Worm (Caenorhabditis elegans) whole organism, L4 larva: Measurements from ENCODE around the gene osm-9.
A peak's percentile ranks its signal among the peaks of the same experiment; 100 is the strongest.

Experiments used
- D1046.2 ChIP-seq: fragments of 200-800 bp; sonication (Bioruptor generic); IDR thresholded peaks from 2 replicates; pipeline ENCODE4 v1.3.6; 2022; ENCODE audit warnings: missing genetic modification characterization, missing compliant biosample characterization
- F37D6.2 ChIP-seq: sonication (generic microtip); optimal IDR thresholded peaks from 2 replicates; lab custom pipeline; 2016; ENCODE audit warnings: mild to moderate bottlenecking, missing genetic modification characterization, missing compliant biosample characterization
- R02D3.7 ChIP-seq: fragments of 150-350 bp; sonication (generic microtip); optimal IDR thresholded peaks from 3 replicates; lab custom pipeline; 2014; ENCODE audit warnings: missing biosample characterization, missing genetic modification characterization
- Y105C5A.15 ChIP-seq: fragments of 200-800 bp; sonication (Bioruptor generic); IDR thresholded peaks from 2 replicates; pipeline ENCODE4 v1.3.6; 2022; ENCODE audit warnings: missing genetic modification characterization, missing compliant biosample characterization
- Y5F2A.4 ChIP-seq: fragments of 200-800 bp; sonication (Bioruptor generic); optimal IDR thresholded peaks from 2 replicates; lab custom pipeline; 2018; ENCODE audit warnings: mild to moderate bottlenecking, missing genetic modification characterization, missing compliant biosample characterization
- Y75B8A.6 ChIP-seq: fragments of 200-800 bp; sonication (Bioruptor generic); IDR thresholded peaks from 2 replicates; pipeline ENCODE4 v1.3.6; 2022; ENCODE audit warnings: missing genetic modification reagents, missing genetic modification characterization, missing compliant biosample characterization
- ZK546.5 ChIP-seq, 2 experiments: sonication (generic microtip); optimal IDR thresholded peaks; 2 replicates each; lab custom pipeline; 2017; ENCODE audit warnings: missing biosample characterization in 2 of 2, missing genetic modification characterization in 2 of 2
- aly-2 ChIP-seq: sonication (generic microtip); optimal IDR thresholded peaks from 2 replicates; lab custom pipeline; 2018; ENCODE audit warnings: missing biosample characterization, missing genetic modification characterization
- arid-1 ChIP-seq: fragments of 200-800 bp; sonication (Bioruptor generic); conservative IDR thresholded peaks from 2 replicates; pipeline ENCODE4 v1.3.6; 2022; ENCODE audit warnings: missing genetic modification reagents, missing genetic modification characterization, missing compliant biosample characterization
- ceh-28 ChIP-seq: fragments of 150-350 bp; optimal IDR thresholded peaks from 2 replicates; lab custom pipeline; 2014; ENCODE audit warnings: missing biosample characterization, missing genetic modification reagents, missing genetic modification characterization
- ceh-44 ChIP-seq: fragments of 200-800 bp; sonication (Bioruptor generic); IDR thresholded peaks from 2 replicates; pipeline ENCODE4 v1.3.6; 2022; ENCODE audit warnings: missing genetic modification reagents, missing genetic modification characterization, missing compliant biosample characterization
- ceh-62 ChIP-seq: sonication (generic microtip); optimal IDR thresholded peaks from 2 replicates; lab custom pipeline; 2017; ENCODE audit warnings: missing biosample characterization, missing genetic modification characterization
- ces-1 ChIP-seq: fragments of 150-350 bp; sonication (generic microtip); optimal IDR thresholded peaks from 4 replicates; lab custom pipeline; 2014; ENCODE audit warnings: missing biosample characterization, missing genetic modification reagents, missing genetic modification characterization
- daf-19 ChIP-seq: fragments of 200-800 bp; sonication (Bioruptor generic); conservative IDR thresholded peaks from 2 replicates; pipeline ENCODE4 v1.3.6; 2022; ENCODE audit warnings: missing genetic modification characterization, missing compliant biosample characterization
- daf-8 ChIP-seq: fragments of 200-800 bp; sonication (Bioruptor generic); IDR thresholded peaks from 2 replicates; pipeline ENCODE4 v1.3.6; 2022; ENCODE audit warnings: missing genetic modification characterization, missing compliant biosample characterization
- dmd-8 ChIP-seq: fragments of 200-800 bp; sonication (Bioruptor generic); IDR thresholded peaks from 2 replicates; pipeline ENCODE4 v1.3.6; 2022; ENCODE audit warnings: missing genetic modification characterization, missing compliant biosample characterization
- dpl-1 ChIP-seq: fragments of 150-350 bp; optimal IDR thresholded peaks from 2 replicates; lab custom pipeline; 2014; ENCODE audit warnings: missing biosample characterization, missing genetic modification reagents, missing genetic modification characterization
- dve-1 ChIP-seq: sonication (generic microtip); optimal IDR thresholded peaks from 2 replicates; lab custom pipeline; 2017; ENCODE audit warnings: antibody characterized with exemption, mild to moderate bottlenecking, missing genetic modification characterization, missing compliant biosample characterization; ENCODE audit not compliant: insufficient read depth
- egl-43 ChIP-seq: fragments of 200-800 bp; sonication (Bioruptor generic); IDR thresholded peaks from 2 replicates; pipeline ENCODE4 v1.3.6; 2022; ENCODE audit warnings: missing genetic modification reagents, missing genetic modification characterization, missing compliant biosample characterization
- fkh-10 ChIP-seq: fragments of 150-350 bp; optimal IDR thresholded peaks from 2 replicates; lab custom pipeline; 2014; ENCODE audit warnings: missing biosample characterization, missing genetic modification reagents, missing genetic modification characterization
- hlh-30 ChIP-seq: sonication (generic microtip); optimal IDR thresholded peaks from 2 replicates; lab custom pipeline; 2017; ENCODE audit warnings: antibody characterized with exemption, mild to moderate bottlenecking, missing genetic modification characterization, missing compliant biosample characterization; ENCODE audit not compliant: insufficient read depth
- hmg-1.1 ChIP-seq: fragments of 200-800 bp; sonication (Bioruptor generic); IDR thresholded peaks from 2 replicates; pipeline ENCODE4 v1.3.6; 2022; ENCODE audit warnings: missing genetic modification reagents, missing genetic modification characterization, missing compliant biosample characterization
- lin-39 ChIP-seq: fragments of 150-350 bp; optimal IDR thresholded peaks from 2 replicates; lab custom pipeline; 2014; ENCODE audit warnings: missing biosample characterization, missing genetic modification reagents, missing genetic modification characterization
- lir-3 ChIP-seq: sonication (generic microtip); optimal IDR thresholded peaks from 2 replicates; lab custom pipeline; 2016; ENCODE audit warnings: mild to moderate bottlenecking, missing genetic modification characterization, missing compliant biosample characterization
- madf-5 ChIP-seq, 2 experiments: fragments of 200-800 bp; sonication (Bioruptor generic); IDR thresholded peaks; 2 replicates each; pipeline ENCODE4 v1.3.6; 2022; ENCODE audit warnings: missing compliant biosample characterization in 2 of 2, missing genetic modification characterization in 2 of 2
- mdt-29 ChIP-seq: fragments of 200-800 bp; sonication (Bioruptor generic); IDR thresholded peaks from 2 replicates; pipeline ENCODE4 v1.3.6; 2022; ENCODE audit warnings: missing genetic modification reagents, missing genetic modification characterization, missing compliant biosample characterization
- mep-1 ChIP-seq: fragments of 150-350 bp; sonication (generic microtip); optimal IDR thresholded peaks from 3 replicates; lab custom pipeline; 2014; ENCODE audit warnings: missing biosample characterization, missing genetic modification characterization
- mxl-3 ChIP-seq: fragments of 200-800 bp; sonication (Bioruptor generic); optimal IDR thresholded peaks from 2 replicates; lab custom pipeline; 2018; ENCODE audit warnings: mild to moderate bottlenecking, missing genetic modification characterization, missing compliant biosample characterization
- nhr-11 ChIP-seq: fragments of 150-350 bp; optimal IDR thresholded peaks from 2 replicates; lab custom pipeline; 2014; ENCODE audit warnings: missing biosample characterization, missing genetic modification characterization
- nhr-111 ChIP-seq: fragments of 200-800 bp; sonication (Bioruptor generic); optimal IDR thresholded peaks from 2 replicates; lab custom pipeline; 2018; ENCODE audit warnings: mild to moderate bottlenecking, missing genetic modification characterization, missing compliant biosample characterization
- nhr-28 ChIP-seq: fragments of 150-350 bp; optimal IDR thresholded peaks from 2 replicates; lab custom pipeline; 2014; ENCODE audit warnings: missing biosample characterization, missing genetic modification characterization
- nhr-42 ChIP-seq: fragments of 200-800 bp; sonication (Bioruptor generic); IDR thresholded peaks from 2 replicates; pipeline ENCODE4 v1.3.6; 2022; ENCODE audit warnings: missing genetic modification characterization, missing compliant biosample characterization
- nhr-48 ChIP-seq: sonication (generic microtip); optimal IDR thresholded peaks from 2 replicates; lab custom pipeline; 2016; ENCODE audit warnings: mild to moderate bottlenecking, missing genetic modification characterization, missing compliant biosample characterization
- pha-4 ChIP-seq, 2 experiments: fragments of 150-350 bp in 1 of 2; fragments of 200-800 bp in 1 of 2; sonication (Bioruptor generic) in 1 of 2; IDR thresholded peaks in 1 of 2; optimal IDR thresholded peaks in 1 of 2; 2 replicates each; pipeline versions ENCODE4 v1.3.6 to Lab custom; 2014 to 2022; ENCODE audit warnings: missing genetic modification characterization in 2 of 2, missing genetic modification reagents in 2 of 2, missing biosample characterization in 1 of 2, missing compliant biosample characterization in 1 of 2
- saeg-2 ChIP-seq: fragments of 200-800 bp; sonication (Bioruptor generic); IDR thresholded peaks from 2 replicates; pipeline ENCODE4 v1.3.6; 2022; ENCODE audit warnings: missing genetic modification reagents, missing genetic modification characterization, missing compliant biosample characterization
- set-16 ChIP-seq: fragments of 200-800 bp; sonication (Bioruptor generic); IDR thresholded peaks from 2 replicates; pipeline ENCODE4 v1.3.6; 2022; ENCODE audit warnings: missing genetic modification reagents, missing genetic modification characterization, missing compliant biosample characterization
- skn-1 ChIP-seq: fragments of 150-350 bp; optimal IDR thresholded peaks from 2 replicates; lab custom pipeline; 2014; ENCODE audit warnings: missing biosample characterization, missing genetic modification characterization
- unc-130 ChIP-seq: sonication (generic microtip); optimal IDR thresholded peaks from 2 replicates; lab custom pipeline; 2016; ENCODE audit warnings: missing genetic modification reagents, missing genetic modification characterization, missing compliant biosample characterization
- unc-39 ChIP-seq: sonication (generic microtip); optimal IDR thresholded peaks from 2 replicates; lab custom pipeline; 2017; ENCODE audit warnings: missing biosample characterization, missing genetic modification characterization
- unc-62 ChIP-seq, 3 experiments: fragments of 150-350 bp in 1 of 3; sonication (generic microtip); optimal IDR thresholded peaks in 2 of 3; peaks in 1 of 3; 1 replicate in 1 of 3; 2 replicates in 2 of 3; lab custom pipeline; 2014 to 2017; ENCODE audit warnings: missing biosample characterization in 3 of 3, missing genetic modification characterization in 3 of 3, missing genetic modification reagents in 3 of 3, missing genotype in 1 of 3
- vab-7 ChIP-seq: fragments of 200-800 bp; sonication (Bioruptor generic); IDR thresholded peaks from 2 replicates; pipeline ENCODE4 v1.3.6; 2022; ENCODE audit warnings: missing genetic modification reagents, missing genetic modification characterization, missing compliant biosample characterization
- zag-1 ChIP-seq: fragments of 150-350 bp; optimal IDR thresholded peaks from 2 replicates; lab custom pipeline; 2014; ENCODE audit warnings: missing biosample characterization, missing genetic modification characterization
- zfp-2 ChIP-seq: sonication (generic microtip); optimal IDR thresholded peaks from 2 replicates; lab custom pipeline; 2016; ENCODE audit warnings: mild to moderate bottlenecking, missing genetic modification characterization, missing compliant biosample characterization
- zfp-3 ChIP-seq: fragments of 200-800 bp; sonication (Bioruptor generic); conservative IDR thresholded peaks from 2 replicates; pipeline ENCODE4 v1.3.6; 2022; ENCODE audit warnings: missing genetic modification reagents, missing genetic modification characterization, missing compliant biosample characterization

osm-9 gene

DNA sequence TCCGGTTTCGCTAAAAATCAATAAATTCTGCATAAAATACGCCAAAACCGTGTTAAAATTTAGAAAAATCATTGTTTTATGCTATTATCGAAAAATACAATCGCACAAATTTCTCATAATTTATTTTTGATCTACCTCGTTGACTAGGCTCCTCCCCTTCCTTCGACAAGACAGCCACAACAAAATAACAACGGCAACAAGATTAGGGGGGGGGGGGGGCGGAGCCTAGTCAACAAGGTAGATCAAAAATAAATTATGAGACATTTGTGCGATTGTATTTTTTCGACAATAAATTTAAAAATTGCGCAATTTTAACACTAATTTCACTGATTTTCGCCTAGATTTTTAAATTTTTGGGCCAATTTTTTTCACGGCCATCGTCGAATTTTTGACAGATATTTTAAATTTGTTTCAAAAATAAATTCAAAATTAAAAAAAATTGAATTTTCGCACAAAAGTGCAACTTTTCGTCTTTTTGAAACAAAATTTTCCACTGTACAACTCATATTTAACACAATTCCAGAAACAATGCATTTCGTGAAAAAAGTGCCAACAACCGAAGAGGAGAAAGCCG, 30.3 kb downstream of the osm-9 start, which contains the start of gene M57.2:
TSS of gene M57.2 (plus strand) at position 524 of the 574 bp plus-strand sequence.
- TF ChIP-seq zfp-2 (tag; lab: Kevin White, UChicago), result no peak
- no peak for TF ChIP-seq ceh-44 (GFP tag; lab: Robert Waterston, UW)
- TF ChIP-seq dmd-8, result no peak
- TF ChIP-seq fkh-10 (GFP tag; lab: Kevin White, UChicago), result no peak
- TF ChIP-seq Y75B8A.6 (GFP tag; lab: Robert Waterston, UW), result no peak
- TF ChIP-seq zag-1 (tag; lab: Kevin White, UChicago), result no peak

DNA sequence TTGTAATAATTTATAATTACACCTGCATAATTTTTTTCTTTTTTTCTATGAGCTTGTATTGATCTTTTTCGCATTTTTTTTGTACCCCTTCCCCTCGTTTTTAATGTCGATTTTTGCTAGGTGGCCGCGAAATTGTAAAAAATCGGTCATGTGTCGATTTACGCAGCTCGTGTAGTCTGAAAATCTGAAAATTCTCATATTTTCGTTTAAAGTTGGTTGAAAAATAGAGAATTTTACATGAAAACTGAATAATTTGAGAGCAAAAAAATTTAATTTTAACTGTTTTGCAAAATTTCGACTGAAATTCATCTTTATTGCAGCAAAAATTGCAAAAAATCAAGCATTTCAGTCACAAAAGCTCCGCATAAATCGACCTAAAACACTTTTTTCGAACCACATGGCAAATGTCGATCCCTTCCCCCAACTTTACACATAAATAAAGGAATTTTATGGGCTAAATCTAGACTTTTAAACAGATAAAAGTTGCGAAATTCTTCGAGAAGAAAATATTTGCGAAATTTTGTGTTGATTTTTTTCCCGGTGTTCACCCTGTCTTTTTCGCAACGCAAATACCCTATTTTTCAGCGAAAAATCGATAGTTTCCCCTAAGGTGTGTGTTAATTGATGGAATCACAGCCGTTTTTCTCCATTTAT, 31.0 kb downstream of the osm-9 start:
- TF ChIP-seq pha-4 (GFP tag; IDR thresholded peaks at IDR 0.05; lab: Robert Waterston, UW), result no peak
- TF ChIP-seq pha-4 (tag; optimal IDR thresholded peaks at IDR 0.05; lab: Kevin White, UChicago), result no peak
- TF ChIP-seq nhr-11 (tag; lab: Kevin White, UChicago), result no peak
- TF ChIP-seq daf-8, result no peak
- no peak for TF ChIP-seq nhr-111 (GFP tag; lab: Kevin White, UChicago)
- no peak for TF ChIP-seq mxl-3
- peak in 1 of 2 experiments; percentile 82 for TF ChIP-seq unc-62 (GFP tag; optimal IDR thresholded peaks at IDR 0.05 in 1 of 2; lab: Kevin White, UChicago)
- TF ChIP-seq unc-62 (tag; optimal IDR thresholded peaks at IDR 0.05; lab: Kevin White, UChicago), result no peak

DNA sequence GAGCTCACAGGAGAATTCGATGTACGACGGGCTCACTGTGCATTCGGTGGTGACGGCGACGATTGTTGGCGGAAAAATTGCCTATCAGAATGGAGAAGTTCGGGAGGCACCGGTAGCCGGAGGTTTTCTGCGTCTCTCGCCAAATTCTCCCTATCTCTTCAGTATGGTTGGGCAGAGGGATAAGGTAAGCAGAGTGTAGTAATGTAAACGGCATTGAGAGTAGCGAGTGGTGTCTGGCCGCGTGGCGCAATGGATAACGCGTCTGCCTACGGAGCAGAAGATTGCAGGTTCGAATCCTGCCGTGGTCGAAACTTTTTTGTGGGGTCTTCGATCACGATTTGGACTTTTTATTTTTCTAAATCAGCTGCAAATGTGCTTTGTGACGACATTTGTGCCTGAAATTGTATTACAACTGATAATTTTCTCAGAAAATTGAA, 32.6 kb downstream of the osm-9 start:
- peak; percentile 45 for TF ChIP-seq F37D6.2 (tag; lab: Kevin White, UChicago)
- peak; percentile 39 for TF ChIP-seq hlh-30 (tag; lab: Kevin White, UChicago)
- peak; percentile 67 for TF ChIP-seq set-16 (GFP tag; lab: Robert Waterston, UW)
- peak; percentile 36 for TF ChIP-seq Y5F2A.4 (GFP tag; lab: Kevin White, UChicago)
- TF ChIP-seq daf-19 (GFP tag; lab: Robert Waterston, UW), result peak; percentile 78
- TF ChIP-seq mdt-29 (GFP tag; lab: Robert Waterston, UW), result no peak
- TF ChIP-seq hmg-1.1 (GFP tag; lab: Robert Waterston, UW), result peak; percentile 82
- peak; percentile 7 for TF ChIP-seq nhr-28
- TF ChIP-seq ces-1, result no peak
- TF ChIP-seq egl-43 (GFP tag; lab: Robert Waterston, UW), result peak; percentile 86
- TF ChIP-seq unc-62 (GFP tag; optimal IDR thresholded peaks at IDR 0.05 in 1 of 2; lab: Kevin White, UChicago), result no peak
- no peak for TF ChIP-seq unc-62 (tag; optimal IDR thresholded peaks at IDR 0.05; lab: Kevin White, UChicago)
- TF ChIP-seq nhr-42 (GFP tag; lab: Robert Waterston, UW), result no peak
- TF ChIP-seq skn-1 (tag; lab: Kevin White, UChicago), result no peak
- TF ChIP-seq zfp-3 (GFP tag; lab: Robert Waterston, UW), result peak; percentile 46; the same call in 1 of the 2 replicates
- no peak for TF ChIP-seq ceh-28
- TF ChIP-seq dve-1, result peak; percentile 17
- TF ChIP-seq lin-39 (tag; lab: Kevin White, UChicago), result no peak
- peak; percentile 69 for TF ChIP-seq mep-1
- TF ChIP-seq dpl-1 (GFP tag; lab: Kevin White, UChicago), result peak; percentile 3
- TF ChIP-seq unc-39, result no peak
- TF ChIP-seq ceh-62, result no peak
- TF ChIP-seq daf-8, result 0 out of 2 replicates have a peak, but pooled peaks have one; percentile 25
- peak; percentile 82; the same call in 1 of the 2 replicates for TF ChIP-seq Y105C5A.15
- peak; percentile 79 for TF ChIP-seq D1046.2 (GFP tag; lab: Robert Waterston, UW)
- no peak for TF ChIP-seq aly-2 (tag; lab: Kevin White, UChicago)
- no peak for TF ChIP-seq ZK546.5 (tag; optimal IDR thresholded peaks at IDR 0.05; lab: Kevin White, UChicago)
- 0 out of 2 replicates have a peak, but pooled peaks have one; percentile 16 for TF ChIP-seq saeg-2 (GFP tag; lab: Robert Waterston, UW)
- peak; percentile 10 for TF ChIP-seq nhr-48
- peak; percentile 62 to 76; a peak in 2 of 4 replicates for TF ChIP-seq madf-5 (GFP tag; IDR thresholded peaks at IDR 0.05; lab: Robert Waterston, UW)
- TF ChIP-seq vab-7 (GFP tag; lab: Robert Waterston, UW), result peak; percentile 77
- TF ChIP-seq R02D3.7 (tag; lab: Kevin White, UChicago), result no peak
- TF ChIP-seq arid-1 (GFP tag; lab: Robert Waterston, UW), result peak; percentile 86; the same call in 1 of the 2 replicates
- TF ChIP-seq lir-3, result peak; percentile 7
- no peak for TF ChIP-seq zfp-2 (tag; lab: Kevin White, UChicago)
- peak; percentile 49 for TF ChIP-seq unc-130 (GFP tag; lab: Kevin White, UChicago)
